Fruit fly (Drosophila melanogaster): ENCODE data around the gene bru2.
A peak's percentile ranks its signal among the peaks of the same experiment; 100 is the strongest.

bru2 gene

DNA sequence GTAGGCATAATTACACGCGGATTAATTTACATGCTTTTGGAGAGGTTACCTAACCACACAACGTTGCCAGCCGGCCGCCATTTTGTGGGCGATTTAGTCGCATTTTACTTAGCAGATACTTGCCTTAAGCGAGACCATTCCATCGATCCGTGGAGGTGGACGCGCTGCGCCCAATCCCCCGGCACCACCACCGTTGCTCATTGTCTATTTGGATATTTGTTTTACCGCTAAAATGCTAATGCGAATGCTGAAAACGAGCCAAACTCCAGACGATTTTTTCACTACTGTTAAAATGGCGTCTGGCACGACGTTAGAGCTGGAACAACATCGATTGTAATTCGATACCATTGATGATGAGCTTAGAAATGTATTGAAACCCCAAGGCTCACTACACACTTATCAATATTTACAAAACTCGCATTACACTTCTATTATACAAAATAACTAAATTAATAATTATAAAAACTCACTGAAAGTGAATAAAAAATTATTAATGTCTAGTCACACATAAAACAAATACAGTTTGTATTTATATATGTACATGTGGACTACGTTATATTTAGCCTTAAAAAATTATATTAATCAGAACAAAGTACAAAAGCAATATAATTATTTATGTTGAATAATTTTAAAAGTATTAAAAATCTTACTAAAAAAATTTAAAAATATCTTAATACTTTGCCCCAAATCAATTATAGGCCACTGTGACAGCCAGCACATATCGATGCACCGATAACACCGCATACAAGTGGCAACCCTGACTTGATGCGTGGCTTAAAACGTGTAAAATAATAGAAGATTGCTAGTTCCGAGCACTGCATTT, 89.9 kb downstream of the bru2 start, which contains the start of gene eRF3 (continued):
- TF ChIP-seq h (GFP tag; optimal IDR thresholded peaks at IDR 0.05) (peak; percentile 61), CG32264 (GFP tag; optimal IDR thresholded peaks at IDR 0.05) (no peak), OdsH (GFP tag; optimal IDR thresholded peaks at IDR 0.05) (peak; percentile 68), CrebA (GFP tag; optimal IDR thresholded peaks at IDR 0.05; ENCODE audit: borderline replicate concordance) (no peak), GATAd (GFP tag; optimal IDR thresholded peaks at IDR 0.05) (no peak)

DNA sequence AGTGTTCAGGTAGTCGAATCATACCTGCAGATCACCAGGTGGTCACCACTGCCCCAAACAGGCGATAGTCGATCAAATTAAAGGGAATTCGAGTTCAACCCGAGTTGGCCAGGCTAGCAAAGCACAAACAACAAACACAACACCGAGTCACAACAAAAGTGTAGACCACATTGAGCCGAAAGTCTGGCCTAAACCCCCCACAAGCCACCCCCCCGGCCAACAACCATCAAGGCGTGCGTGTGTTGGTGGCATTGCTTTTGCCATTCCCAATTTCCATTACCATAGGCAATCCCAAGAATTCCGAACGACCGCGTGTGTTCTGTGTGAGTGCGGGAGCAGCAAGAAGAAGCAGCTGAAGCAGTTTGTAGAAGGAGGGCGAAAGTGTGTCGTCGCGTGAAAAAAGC, 90.5 kb downstream of the bru2 start, which contains the start of gene SC35:
Gene SC35, minus strand, starts transcription at position 131 of the 404 bp plus-strand sequence.
- TF ChIP-seq Hr83 (GFP tag; optimal IDR thresholded peaks at IDR 0.05; ENCODE audit: poor library complexity, severe bottlenecking) (peak; percentile 60), sv (GFP tag; optimal IDR thresholded peaks at IDR 0.05) (no peak), lola (GFP tag; optimal IDR thresholded peaks at IDR 0.05) (no peak), OdsH (GFP tag; optimal IDR thresholded peaks at IDR 0.05) (no peak), Rel (GFP tag; optimal IDR thresholded peaks at IDR 0.05) (no peak), Rel (tag; optimal IDR thresholded peaks at IDR 0.05) (peak; percentile 91), Myc (optimal IDR thresholded peaks at IDR 0.05) (peak; percentile 52), Dfd (GFP tag; optimal IDR thresholded peaks at IDR 0.05) (no peak), dmrt93B (GFP tag; optimal IDR thresholded peaks at IDR 0.05) (no peak), ey (GFP tag; optimal IDR thresholded peaks at IDR 0.05) (no peak), psq (GFP tag; optimal IDR thresholded peaks at IDR 0.05) (peak; percentile 37), Dif (GFP tag; optimal IDR thresholded peaks at IDR 0.05; ENCODE audit: partially characterized antibody) (peak; percentile 2), jim (GFP tag; optimal IDR thresholded peaks at IDR 0.05) (peak; percentile 4), dl (GFP tag; optimal IDR thresholded peaks at IDR 0.05; ENCODE audit: insufficient read depth in 1 of 2, partially characterized antibody in 2 of 2) (peak; percentile 19 to 43)

DNA sequence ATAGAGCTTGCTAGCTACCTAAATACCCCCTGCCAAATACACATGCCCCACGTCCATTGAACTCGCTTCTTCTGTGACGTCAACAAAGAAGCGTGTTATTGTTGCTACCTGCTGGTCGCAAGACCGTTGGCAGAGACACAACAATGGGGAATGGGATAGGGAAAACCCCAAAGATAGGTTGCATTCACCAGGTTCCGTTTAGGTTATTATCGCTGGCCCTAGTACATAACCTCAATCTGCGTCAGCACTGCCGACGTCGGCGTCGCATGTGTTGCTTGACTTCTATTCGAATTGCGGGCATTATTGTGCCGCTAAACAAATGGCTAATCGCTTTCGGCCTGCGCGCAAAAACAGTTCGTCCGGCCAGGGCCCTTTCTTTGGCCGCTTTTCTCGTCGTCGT, 91.4 kb downstream of the bru2 start:
- TF ChIP-seq Rel (GFP tag; optimal IDR thresholded peaks at IDR 0.05) = no peak
- TF ChIP-seq Rel (tag; optimal IDR thresholded peaks at IDR 0.05) = peak; percentile 93
- no peak for TF ChIP-seq psq (GFP tag; optimal IDR thresholded peaks at IDR 0.05)

DNA sequence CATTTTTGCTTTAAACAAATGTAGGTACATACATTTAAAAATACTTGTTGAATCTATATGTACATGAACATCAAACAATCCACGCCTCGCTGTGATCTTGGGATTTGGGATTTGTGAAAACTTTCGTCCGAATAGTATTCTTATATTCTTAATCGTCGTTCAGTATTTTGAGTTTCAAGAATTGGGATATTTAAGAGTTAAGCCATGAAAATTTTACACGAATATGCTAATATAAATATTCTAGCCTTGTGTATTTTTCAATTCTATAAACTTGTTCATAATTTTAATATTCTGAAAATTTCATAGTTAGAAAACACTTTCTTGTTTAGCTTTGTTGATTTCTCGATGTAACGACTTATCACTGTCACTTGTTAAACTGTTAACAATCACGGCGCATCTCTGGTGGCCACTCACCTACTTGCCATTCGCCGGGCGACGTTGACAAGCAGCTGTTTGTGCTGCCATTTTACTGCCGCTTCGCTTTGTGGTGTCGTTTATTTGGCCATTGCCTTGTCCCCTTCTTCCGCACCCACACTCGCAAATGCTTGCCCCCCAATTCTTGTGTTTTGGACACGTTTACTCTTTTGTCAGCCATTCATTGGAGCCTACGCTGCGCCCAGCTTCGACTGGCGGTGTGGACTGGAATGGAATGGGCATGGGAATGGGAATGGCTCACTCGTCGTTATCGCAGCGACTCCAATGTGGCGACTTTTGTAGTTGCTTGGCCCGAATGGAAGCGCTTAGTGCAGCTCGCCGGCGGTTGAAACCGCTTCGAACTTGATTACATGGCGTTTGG, 92.2 kb downstream of the bru2 start:
- TF ChIP-seq Jra (GFP tag; optimal IDR thresholded peaks at IDR 0.05) (no peak), Dfd (GFP tag; optimal IDR thresholded peaks at IDR 0.05) (no peak), ey (GFP tag; optimal IDR thresholded peaks at IDR 0.05) (no peak), CG32264 (GFP tag; optimal IDR thresholded peaks at IDR 0.05) (no peak), dmrt93B (GFP tag; optimal IDR thresholded peaks at IDR 0.05) (no peak), CG9705 (GFP tag; optimal IDR thresholded peaks at IDR 0.05) (no peak), woc (GFP tag; optimal IDR thresholded peaks at IDR 0.05) (peak; percentile 77), Vsx2 (GFP tag; optimal IDR thresholded peaks at IDR 0.05; ENCODE audit: partially characterized antibody) (no peak), Myc (optimal IDR thresholded peaks at IDR 0.05) (peak; percentile 70), sv (GFP tag; optimal IDR thresholded peaks at IDR 0.05) (no peak), tai (GFP tag; optimal IDR thresholded peaks at IDR 0.05) (no peak), Hnf4 (GFP tag; optimal IDR thresholded peaks at IDR 0.05) (no peak), jim (GFP tag; optimal IDR thresholded peaks at IDR 0.05) (no peak), N (GFP tag; optimal IDR thresholded peaks at IDR 0.05) (no peak), GATAd (GFP tag; optimal IDR thresholded peaks at IDR 0.05) (no peak), brk (GFP tag; optimal IDR thresholded peaks at IDR 0.05) (no peak), psq (GFP tag; optimal IDR thresholded peaks at IDR 0.05) (peak; percentile 98), usp (GFP tag; optimal IDR thresholded peaks at IDR 0.05) (no peak), CrebA (GFP tag; optimal IDR thresholded peaks at IDR 0.05; ENCODE audit: borderline replicate concordance) (no peak), lola (GFP tag; optimal IDR thresholded peaks at IDR 0.05) (no peak), Hr78 (GFP tag; optimal IDR thresholded peaks at IDR 0.05) (no peak), h (GFP tag; optimal IDR thresholded peaks at IDR 0.05) (no peak), HLH106 (tag; optimal IDR thresholded peaks at IDR 0.05) (no peak), dsf (GFP tag; optimal IDR thresholded peaks at IDR 0.05; ENCODE audit: borderline replicate concordance) (no peak), pan (optimal IDR thresholded peaks at IDR 0.05) (no peak), rgr (GFP tag; optimal IDR thresholded peaks at IDR 0.05) (peak; percentile 27), Rel (GFP tag; optimal IDR thresholded peaks at IDR 0.05) (no peak), Rel (tag; optimal IDR thresholded peaks at IDR 0.05) (peak; percentile 45), Hr83 (GFP tag; optimal IDR thresholded peaks at IDR 0.05; ENCODE audit: poor library complexity, severe bottlenecking) (peak; percentile 34), Sp1 (GFP tag; optimal IDR thresholded peaks at IDR 0.05) (no peak), Dif (GFP tag; optimal IDR thresholded peaks at IDR 0.05; ENCODE audit: partially characterized antibody) (no peak), sage (GFP tag; optimal IDR thresholded peaks at IDR 0.05) (no peak), dl (GFP tag; optimal IDR thresholded peaks at IDR 0.05; ENCODE audit: insufficient read depth in 1 of 2, partially characterized antibody in 2 of 2) (no peak), OdsH (GFP tag; optimal IDR thresholded peaks at IDR 0.05) (no peak), Abd-B (GFP tag; optimal IDR thresholded peaks at IDR 0.05) (no peak), foxo (GFP tag; optimal IDR thresholded peaks at IDR 0.05) (no peak), br (GFP tag; optimal IDR thresholded peaks at IDR 0.05) (no peak), Mio (GFP tag; optimal IDR thresholded peaks at IDR 0.05) (no peak)

All from whole organism, wandering third instar larva.